Fruit fly (Drosophila melanogaster): ENCODE data around the gene CG14855.

DNA sequence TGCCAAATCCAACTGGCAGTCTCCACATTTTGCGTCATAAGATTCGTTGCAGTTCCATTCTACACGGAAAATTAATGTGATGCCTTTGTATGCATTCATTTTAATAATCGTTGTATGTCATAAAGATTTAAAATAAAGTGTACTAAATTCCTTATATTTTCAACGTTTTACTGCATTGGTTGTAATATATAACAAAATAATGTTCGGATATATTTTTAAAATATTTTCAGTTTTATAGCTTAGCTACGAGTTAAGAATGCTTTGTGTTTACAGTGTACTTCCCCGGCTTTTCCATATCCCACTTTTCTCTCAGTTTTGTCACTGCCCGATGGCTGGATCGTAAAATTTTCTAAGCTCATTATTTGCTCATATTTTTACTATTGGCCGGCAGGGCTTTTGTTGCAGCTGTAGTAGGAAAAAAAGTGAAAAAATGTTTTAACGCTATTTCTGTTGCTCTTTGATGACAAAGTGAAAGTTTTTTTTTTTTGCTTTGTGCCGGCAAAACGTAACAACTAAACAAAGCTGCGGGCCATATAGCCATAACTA lies 16.3 kb upstream of the CG14855 start:
- TF ChIP-seq CG11617 (GFP tag; optimal IDR thresholded peaks at IDR 0.05) (no peak), tj (GFP tag; optimal IDR thresholded peaks at IDR 0.05) (no peak)
